Fruit fly (Drosophila melanogaster): ENCODE data around the gene Ugt304A1.

The Ugt304A1 gene

dm6 chr3R:11209801-11210402 lies 34.7 kb upstream of the Ugt304A1 start, which contains the start of the genes SdhC and Tctp (continued):
- no peak for TF ChIP-seq CG8478 (optimal IDR thresholded peaks at IDR 0.05)
- peak; percentile 47 for TF ChIP-seq dmrt11E (tag; optimal IDR thresholded peaks at IDR 0.05)
- TF ChIP-seq Oaz (GFP tag; IDR thresholded peaks at IDR 0.05), result no peak
- TF ChIP-seq sens-2 (GFP tag; IDR thresholded peaks at IDR 0.05), result no peak
- TF ChIP-seq her (GFP tag; optimal IDR thresholded peaks at IDR 0.05), result no peak
- TF ChIP-seq Mes4 (GFP tag; optimal IDR thresholded peaks at IDR 0.05), result no peak
- TF ChIP-seq CG8388 (GFP tag; optimal IDR thresholded peaks at IDR 0.05), result peak; percentile 15
- TF ChIP-seq ab (GFP tag; optimal IDR thresholded peaks at IDR 0.05), result peak; percentile 1
- no peak for TF ChIP-seq cwo (GFP tag; optimal IDR thresholded peaks at IDR 0.05)
- TF ChIP-seq Ssrp (tag; optimal IDR thresholded peaks at IDR 0.05), result no peak
- TF ChIP-seq CG10209 (GFP tag; optimal IDR thresholded peaks at IDR 0.05), result peak; percentile 12
- TF ChIP-seq Nf-YA (GFP tag; IDR thresholded peaks at IDR 0.05), result no peak
- peak; percentile 77 for TF ChIP-seq CG12391 (tag; optimal IDR thresholded peaks at IDR 0.05)
- no peak for TF ChIP-seq seq (GFP tag; IDR thresholded peaks at IDR 0.05)
- TF ChIP-seq sug (tag; optimal IDR thresholded peaks at IDR 0.05), result peak; percentile 54
- TF ChIP-seq tgo (GFP tag; IDR thresholded peaks at IDR 0.05), result no peak
- no peak for TF ChIP-seq CG17912 (GFP tag; optimal IDR thresholded peaks at IDR 0.05)
- TF ChIP-seq Ravus (GFP tag; IDR thresholded peaks at IDR 0.05), result no peak
- TF ChIP-seq CG17385 (GFP tag; optimal IDR thresholded peaks at IDR 0.05), result peak; percentile 34
- TF ChIP-seq odd (GFP tag; optimal IDR thresholded peaks at IDR 0.05), result peak; percentile 5
- no peak for TF ChIP-seq schlank (tag; optimal IDR thresholded peaks at IDR 0.05)
- TF ChIP-seq yki (optimal IDR thresholded peaks at IDR 0.05), result no peak
- peak; percentile 67 for TF ChIP-seq CG9797 (GFP tag; optimal IDR thresholded peaks at IDR 0.05)
- peak; percentile 62 for TF ChIP-seq stwl (tag; optimal IDR thresholded peaks at IDR 0.05)
- TF ChIP-seq nerfin-1 (tag; optimal IDR thresholded peaks at IDR 0.05), result peak; percentile 9
- TF ChIP-seq Blimp-1 (GFP tag; optimal IDR thresholded peaks at IDR 0.05), result peak; percentile 42
- TF ChIP-seq Abd-B (GFP tag; optimal IDR thresholded peaks at IDR 0.05), result peak; percentile 46
- no peak for TF ChIP-seq CG17568 (GFP tag; optimal IDR thresholded peaks at IDR 0.05)
- peak; percentile 42; the same call in 1 of the 2 replicates for TF ChIP-seq CG9932 (GFP tag; IDR thresholded peaks at IDR 0.05)
- no peak for TF ChIP-seq CkIIα-i1 (GFP tag; IDR thresholded peaks at IDR 0.05)
- no peak for TF ChIP-seq toy (GFP tag; IDR thresholded peaks at IDR 0.05)
- TF ChIP-seq B-H1 (GFP tag; IDR thresholded peaks at IDR 0.05), result no peak
- TF ChIP-seq CG33557 (GFP tag; optimal IDR thresholded peaks at IDR 0.05), result no peak
- no peak for TF ChIP-seq CG1647 (GFP tag; optimal IDR thresholded peaks at IDR 0.05)
- no peak for TF ChIP-seq CG14441 (GFP tag; IDR thresholded peaks at IDR 0.05)
- TF ChIP-seq chif (GFP tag; optimal IDR thresholded peaks at IDR 0.05), result peak; percentile 6 to 44
- TF ChIP-seq Dip3 (GFP tag; optimal IDR thresholded peaks at IDR 0.05), result peak; percentile 7
- no peak for TF ChIP-seq ken (GFP tag; IDR thresholded peaks at IDR 0.05)
- peak; percentile 64 for TF ChIP-seq CoRest (tag; optimal IDR thresholded peaks at IDR 0.05)
- no peak for TF ChIP-seq CTCF (GFP tag; optimal IDR thresholded peaks at IDR 0.05)
- no peak for TF ChIP-seq emc (GFP tag; optimal IDR thresholded peaks at IDR 0.05)
- peak; percentile 72 for TF ChIP-seq Max (GFP tag; optimal IDR thresholded peaks at IDR 0.05)
- no peak for TF ChIP-seq chn (GFP tag; optimal IDR thresholded peaks at IDR 0.05)
- TF ChIP-seq CG30431 (GFP tag; optimal IDR thresholded peaks at IDR 0.05), result no peak
- TF ChIP-seq CG7786 (GFP tag; optimal IDR thresholded peaks at IDR 0.05), result no peak
- TF ChIP-seq sob (GFP tag; IDR thresholded peaks at IDR 0.05), result no peak
- TF ChIP-seq B-H2 (GFP tag; optimal IDR thresholded peaks at IDR 0.05), result peak; percentile 61
- TF ChIP-seq Spps (tag; optimal IDR thresholded peaks at IDR 0.05), result no peak
- TF ChIP-seq CG7839 (tag; optimal IDR thresholded peaks at IDR 0.05), result peak; percentile 23
- no peak for TF ChIP-seq ham (GFP tag; IDR thresholded peaks at IDR 0.05)
- peak; percentile 40 for TF ChIP-seq HmgZ (tag; optimal IDR thresholded peaks at IDR 0.05)
- peak; percentile 55 for TF ChIP-seq pho (GFP tag; optimal IDR thresholded peaks at IDR 0.05)
